Fruit fly (Drosophila melanogaster) whole organism, embryonic: ENCODE data around the gene Lgr1.

Source experiments
- Ada2b ChIP-seq: fragments of 200-800 bp; sonication (Bioruptor generic); IDR thresholded peaks from 2 replicates; pipeline ENCODE4 v1.3.6; 2022; ENCODE audit warnings: missing biosample characterization, missing genetic modification characterization
- Atf6 ChIP-seq: fragments of 200-800 bp; sonication (Bioruptor generic); IDR thresholded peaks from 2 replicates; pipeline ENCODE4 v1.3.6; 2022; ENCODE audit warnings: missing biosample characterization, missing genetic modification characterization
- Awh ChIP-seq: fragments of 200-800 bp; sonication (Bioruptor generic); IDR thresholded peaks from 2 replicates; pipeline ENCODE4, ENCODE4 v1.3.6; 2022; ENCODE audit warnings: missing biosample characterization, missing genetic modification characterization
- C15 ChIP-seq: fragments of 200-800 bp; sonication (Bioruptor generic); IDR thresholded peaks from 3 replicates; pipeline ENCODE4 v1.3.6; 2022; ENCODE audit warnings: missing biosample characterization, missing genetic modification characterization
- CG11695 ChIP-seq: fragments of 200-800 bp; sonication (Bioruptor generic); IDR thresholded peaks from 3 replicates; pipeline ENCODE4 v1.3.6; 2022; ENCODE audit warnings: missing biosample characterization, missing genetic modification characterization
- CG12744 ChIP-seq: fragments of 200-800 bp; sonication (Bioruptor generic); optimal IDR thresholded peaks from 2 replicates; lab custom pipeline; 2016; ENCODE audit warnings: missing biosample characterization, missing genetic modification characterization
- CG12769 ChIP-seq: fragments of 200-800 bp; sonication (Bioruptor generic); optimal IDR thresholded peaks from 2 replicates; lab custom pipeline; 2019; ENCODE audit warnings: missing biosample characterization, mild to moderate bottlenecking, missing genetic modification characterization, moderate library complexity
- CG14441 ChIP-seq: fragments of 200-800 bp; sonication (Bioruptor generic); IDR thresholded peaks from 2 replicates; pipeline ENCODE4 v1.3.6; 2022; ENCODE audit warnings: missing biosample characterization, missing genetic modification characterization
- CG14965 ChIP-seq: fragments of 200-800 bp; sonication (Bioruptor generic); optimal IDR thresholded peaks from 2 replicates; lab custom pipeline; 2016; ENCODE audit warnings: missing biosample characterization, missing genetic modification characterization, borderline replicate concordance
- CG15011 ChIP-seq: fragments of 200-800 bp; sonication (Bioruptor generic); optimal IDR thresholded peaks from 3 replicates; lab custom pipeline; 2018; ENCODE audit warnings: missing biosample characterization, mild to moderate bottlenecking, missing genetic modification characterization
- CG15479 ChIP-seq: fragments of 200-800 bp; sonication (Bioruptor generic); optimal IDR thresholded peaks from 3 replicates; lab custom pipeline; 2019; ENCODE audit warnings: missing biosample characterization, mild to moderate bottlenecking, missing genetic modification characterization, moderate library complexity
- CG15696 ChIP-seq: fragments of 200-800 bp; sonication (Bioruptor generic); optimal IDR thresholded peaks from 2 replicates; lab custom pipeline; 2019; ENCODE audit warnings: missing biosample characterization, mild to moderate bottlenecking, missing genetic modification characterization, moderate library complexity
- CG17802 ChIP-seq: fragments of 200-800 bp; sonication (Bioruptor generic); optimal IDR thresholded peaks from 2 replicates; lab custom pipeline; 2018; ENCODE audit warnings: missing biosample characterization, mild to moderate bottlenecking, missing genetic modification characterization, moderate library complexity
- CG18476 ChIP-seq: fragments of 200-800 bp; sonication (Bioruptor generic); optimal IDR thresholded peaks from 2 replicates; lab custom pipeline; 2016; ENCODE audit warnings: missing biosample characterization, mild to moderate bottlenecking, missing genetic modification characterization
- CG2129 ChIP-seq: fragments of 200-800 bp; sonication (Bioruptor generic); IDR thresholded peaks from 2 replicates; pipeline ENCODE4 v1.3.6; 2022; ENCODE audit warnings: missing biosample characterization, missing genetic modification characterization; ENCODE audit not compliant: partially characterized antibody
- CG31365 ChIP-seq: fragments of 200-800 bp; sonication (Bioruptor generic); optimal IDR thresholded peaks from 2 replicates; lab custom pipeline; 2018; ENCODE audit warnings: missing biosample characterization, mild to moderate bottlenecking, missing genetic modification characterization
- CG3407 ChIP-seq: fragments of 200-800 bp; sonication (Bioruptor generic); optimal IDR thresholded peaks from 2 replicates; lab custom pipeline; 2018; ENCODE audit warnings: missing biosample characterization, mild to moderate bottlenecking, missing genetic modification characterization
- CG34376 ChIP-seq: fragments of 200-800 bp; sonication (Bioruptor generic); optimal IDR thresholded peaks from 2 replicates; lab custom pipeline; 2018; ENCODE audit warnings: missing biosample characterization, mild to moderate bottlenecking, missing genetic modification characterization
- CG3838 ChIP-seq: fragments of 200-800 bp; sonication (Bioruptor generic); optimal IDR thresholded peaks from 3 replicates; lab custom pipeline; 2016; ENCODE audit warnings: missing biosample characterization, missing genetic modification characterization
- CG4404 ChIP-seq: fragments of 200-800 bp; sonication (Bioruptor generic); IDR thresholded peaks from 2 replicates; pipeline ENCODE4 v1.3.6; 2022; ENCODE audit warnings: missing biosample characterization, missing genetic modification characterization
- CG4707 ChIP-seq: fragments of 200-800 bp; sonication (Bioruptor generic); optimal IDR thresholded peaks from 2 replicates; lab custom pipeline; 2018; ENCODE audit warnings: missing biosample characterization, mild to moderate bottlenecking, missing genetic modification characterization, moderate library complexity
- CG6791 ChIP-seq: fragments of 200-800 bp; sonication (Bioruptor generic); IDR thresholded peaks from 3 replicates; pipeline ENCODE4 v1.3.6; 2022; ENCODE audit warnings: missing biosample characterization, missing genetic modification characterization; ENCODE audit not compliant: partially characterized antibody
- CG7271 ChIP-seq: fragments of 200-800 bp; sonication (Bioruptor generic); optimal IDR thresholded peaks from 2 replicates; lab custom pipeline; 2018; ENCODE audit warnings: missing biosample characterization, mild to moderate bottlenecking, missing genetic modification characterization, moderate library complexity
- CG8359 ChIP-seq: fragments of 200-800 bp; sonication (Bioruptor generic); optimal IDR thresholded peaks from 2 replicates; lab custom pipeline; 2017; ENCODE audit warnings: missing biosample characterization, mild to moderate bottlenecking, missing genetic modification characterization, borderline replicate concordance
- CG8924 ChIP-seq: fragments of 200-800 bp; optimal IDR thresholded peaks from 3 replicates; lab custom pipeline; 2019; ENCODE audit warnings: missing biosample characterization, mild to moderate bottlenecking, missing genetic modification characterization, moderate library complexity
- CG9932 ChIP-seq: fragments of 200-800 bp; sonication (Bioruptor generic); IDR thresholded peaks from 2 replicates; pipeline ENCODE4 v1.3.6; 2022; ENCODE audit warnings: missing biosample characterization, missing genetic modification characterization
- HHEX ChIP-seq: fragments of 200-800 bp; sonication (Bioruptor generic); optimal IDR thresholded peaks from 3 replicates; lab custom pipeline; 2017; ENCODE audit warnings: missing biosample characterization, mild to moderate bottlenecking, missing genetic modification characterization, missing genetic modification reagents
- Hmx ChIP-seq: fragments of 200-800 bp; sonication (Bioruptor generic); optimal IDR thresholded peaks from 2 replicates; lab custom pipeline; 2016; ENCODE audit warnings: missing biosample characterization, missing genetic modification characterization
- Max ChIP-seq: fragments of 200-800 bp; sonication (Bioruptor generic); optimal IDR thresholded peaks from 2 replicates; lab custom pipeline; 2016; ENCODE audit warnings: missing biosample characterization, mild to moderate bottlenecking, missing genetic modification characterization
- NfI ChIP-seq: fragments of 200-800 bp; sonication (Bioruptor generic); optimal IDR thresholded peaks from 3 replicates; lab custom pipeline; 2018; ENCODE audit warnings: missing biosample characterization, mild to moderate bottlenecking, missing genetic modification characterization, moderate library complexity
- YL-1 ChIP-seq: fragments of 200-800 bp; sonication (Bioruptor generic); optimal IDR thresholded peaks from 3 replicates; lab custom pipeline; 2017; ENCODE audit warnings: missing biosample characterization, mild to moderate bottlenecking, missing genetic modification characterization
- abd-A ChIP-seq: fragments of 200-800 bp; sonication (Bioruptor generic); optimal IDR thresholded peaks from 3 replicates; lab custom pipeline; 2019; ENCODE audit warnings: missing biosample characterization, mild to moderate bottlenecking, missing genetic modification characterization, moderate library complexity
- bsh ChIP-seq, 2 experiments: fragments of 200-800 bp; sonication (Bioruptor generic); optimal IDR thresholded peaks; 2 replicates each; lab custom pipeline; 2017 to 2018; ENCODE audit warnings: mild to moderate bottlenecking in 2 of 2, missing biosample characterization in 2 of 2, missing genetic modification characterization in 2 of 2, moderate library complexity in 1 of 2
- cato ChIP-seq: fragments of 200-800 bp; sonication (Bioruptor generic); optimal IDR thresholded peaks from 2 replicates; lab custom pipeline; 2016; ENCODE audit warnings: missing biosample characterization, missing genetic modification characterization, borderline replicate concordance
- chn ChIP-seq: fragments of 200-800 bp; sonication (Bioruptor generic); optimal IDR thresholded peaks from 2 replicates; lab custom pipeline; 2016; ENCODE audit warnings: missing biosample characterization, missing genetic modification characterization
- crc ChIP-seq: fragments of 200-800 bp; sonication (Bioruptor generic); optimal IDR thresholded peaks from 2 replicates; lab custom pipeline; 2016; ENCODE audit warnings: missing biosample characterization, missing genetic modification characterization
- dmrt99B ChIP-seq: fragments of 200-800 bp; sonication (Bioruptor generic); optimal IDR thresholded peaks from 2 replicates; lab custom pipeline; 2018; ENCODE audit warnings: missing biosample characterization, mild to moderate bottlenecking, missing genetic modification characterization, moderate library complexity
- en ChIP-seq: fragments of 200-800 bp; sonication (Bioruptor generic); optimal IDR thresholded peaks from 2 replicates; lab custom pipeline; 2016; ENCODE audit warnings: missing biosample characterization, missing genetic modification characterization
- eyg ChIP-seq: fragments of 200-800 bp; sonication (Bioruptor generic); optimal IDR thresholded peaks from 3 replicates; lab custom pipeline; 2016; ENCODE audit warnings: missing biosample characterization, missing genetic modification characterization
- fru ChIP-seq: fragments of >200 bp; optimal IDR thresholded peaks from 2 replicates; lab custom pipeline; 2017
- ftz-f1 ChIP-seq: fragments of 200-800 bp; sonication (Bioruptor generic); optimal IDR thresholded peaks from 2 replicates; lab custom pipeline; 2016; ENCODE audit warnings: missing biosample characterization, missing genetic modification characterization
- ken ChIP-seq: fragments of 200-800 bp; sonication (Bioruptor generic); IDR thresholded peaks from 3 replicates; pipeline ENCODE4 v1.3.6; 2022; ENCODE audit warnings: missing biosample characterization, missing genetic modification characterization
- nom ChIP-seq: fragments of 200-800 bp; sonication (Bioruptor generic); optimal IDR thresholded peaks from 2 replicates; lab custom pipeline; 2017; ENCODE audit warnings: missing biosample characterization, missing genetic modification characterization, mild to moderate bottlenecking, moderate library complexity, missing genetic modification reagents
- pb ChIP-seq: fragments of 200-800 bp; sonication (Bioruptor generic); optimal IDR thresholded peaks from 3 replicates; lab custom pipeline; 2016; ENCODE audit warnings: missing biosample characterization, missing genetic modification characterization
- pita ChIP-seq: fragments of 200-800 bp; sonication (Bioruptor generic); optimal IDR thresholded peaks from 2 replicates; lab custom pipeline; 2017; ENCODE audit warnings: missing biosample characterization, mild to moderate bottlenecking, missing genetic modification characterization
- pnt ChIP-seq: fragments of 200-800 bp; sonication (Bioruptor generic); optimal IDR thresholded peaks from 3 replicates; lab custom pipeline; 2016; ENCODE audit warnings: missing biosample characterization, missing genetic modification characterization
- seq ChIP-seq: fragments of 200-800 bp; sonication (Bioruptor generic); IDR thresholded peaks from 2 replicates; pipeline ENCODE4 v1.3.6; 2022; ENCODE audit warnings: missing biosample characterization, missing genetic modification characterization
- stc ChIP-seq: fragments of 200-800 bp; sonication (Bioruptor generic); IDR thresholded peaks from 2 replicates; pipeline ENCODE4 v1.3.6; 2022; ENCODE audit warnings: missing biosample characterization, missing genetic modification characterization
- trh ChIP-seq: fragments of 200-800 bp; sonication (Bioruptor generic); optimal IDR thresholded peaks from 2 replicates; lab custom pipeline; 2016; ENCODE audit warnings: missing biosample characterization, missing genetic modification characterization
- unc-4 ChIP-seq: fragments of 200-800 bp; sonication (Bioruptor generic); IDR thresholded peaks from 2 replicates; pipeline ENCODE4 v1.3.6; 2022; ENCODE audit warnings: missing biosample characterization, missing genetic modification characterization; ENCODE audit not compliant: partially characterized antibody
- zfh2 ChIP-seq: fragments of 200-800 bp; sonication (Bioruptor generic); optimal IDR thresholded peaks from 2 replicates; lab custom pipeline; 2016; ENCODE audit warnings: missing biosample characterization, missing genetic modification characterization

Lgr1 gene

DNA sequence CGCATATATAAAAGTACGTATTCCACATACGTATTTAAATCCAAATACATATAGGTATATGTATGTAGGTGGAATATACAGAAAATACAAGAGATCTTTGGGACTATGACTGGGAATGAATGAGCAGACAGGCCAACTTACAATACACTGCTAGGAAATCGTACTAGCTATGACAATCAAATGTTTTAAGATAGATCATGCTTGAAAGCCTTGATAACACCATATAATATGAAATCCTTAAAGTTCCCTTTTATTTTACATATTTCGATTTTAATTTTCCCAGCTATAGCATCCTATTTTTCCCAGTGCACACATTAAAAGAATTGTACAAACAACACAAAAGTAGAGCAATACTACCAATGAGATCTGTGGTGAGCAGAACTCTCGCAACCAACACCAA, 55.8 kb downstream of the Lgr1 start (continued):
- peak; percentile 23 for TF ChIP-seq CG3838
- TF ChIP-seq CG6791 = no peak
- TF ChIP-seq Max (GFP tag; lab: Kevin White, UChicago) = peak; percentile 35
- peak; percentile 38 for TF ChIP-seq abd-A (tag; lab: Kevin White, UChicago)
- TF ChIP-seq cato (GFP tag; lab: Kevin White, UChicago) = peak; percentile 24
- peak; percentile 78 for TF ChIP-seq CG8924
- TF ChIP-seq CG7271 (tag; lab: Kevin White, UChicago) = no peak
- no peak for TF ChIP-seq CG15479 (GFP tag; lab: Kevin White, UChicago)
- TF ChIP-seq trh = peak; percentile 49
- TF ChIP-seq eyg = peak; percentile 81
- peak; percentile 83 for TF ChIP-seq stc (GFP tag; lab: Robert Waterston, UW)
- TF ChIP-seq dmrt99B (tag; lab: Kevin White, UChicago) = peak; percentile 87
- TF ChIP-seq YL-1 = no peak
- TF ChIP-seq pnt (GFP tag; lab: Kevin White, UChicago) = peak; percentile 83
- peak; percentile 59 for TF ChIP-seq CG31365
- TF ChIP-seq Ada2b (GFP tag; lab: Robert Waterston, UW) = peak; percentile 88
- peak; percentile 60 for TF ChIP-seq chn (GFP tag; lab: Kevin White, UChicago)
- TF ChIP-seq CG14965 = no peak
- TF ChIP-seq CG3407 (GFP tag; lab: Kevin White, UChicago) = peak; percentile 61
- TF ChIP-seq CG15011 = peak; percentile 43
- TF ChIP-seq CG14441 (GFP tag; lab: Robert Waterston, UW) = peak; percentile 89
- TF ChIP-seq CG8359 (GFP tag; lab: Kevin White, UChicago) = peak; percentile 8
- TF ChIP-seq CG11695 = peak; percentile 80
- TF ChIP-seq C15 = peak; percentile 47; the same call in 1 of the 3 replicates
- TF ChIP-seq crc (GFP tag; lab: Kevin White, UChicago) = peak; percentile 59
- no peak for TF ChIP-seq CG2129 (GFP tag; lab: Robert Waterston, UW)
- TF ChIP-seq Awh (GFP tag; lab: Robert Waterston, UW) = peak; percentile 85
- no peak for TF ChIP-seq CG17802 (tag; lab: Kevin White, UChicago)
- TF ChIP-seq Atf6 (GFP tag; lab: Robert Waterston, UW) = peak; percentile 84
- peak; percentile 47 for TF ChIP-seq CG4707
- TF ChIP-seq ftz-f1 (GFP tag; lab: Kevin White, UChicago) = no peak
- no peak for TF ChIP-seq fru (lab: Kevin White, UChicago)
- no peak for TF ChIP-seq unc-4 (GFP tag; lab: Robert Waterston, UW)
- TF ChIP-seq NfI (GFP tag; lab: Kevin White, UChicago) = peak; percentile 77
- TF ChIP-seq CG34376 (GFP tag; lab: Kevin White, UChicago) = peak; percentile 41
- peak; percentile 68; the same call in 1 of the 2 replicates for TF ChIP-seq CG4404 (GFP tag; lab: Robert Waterston, UW)
- peak; percentile 62 for TF ChIP-seq HHEX (GFP tag; lab: Kevin White, UChicago)
- TF ChIP-seq seq (GFP tag; lab: Robert Waterston, UW) = peak; percentile 79
- TF ChIP-seq CG9932 (GFP tag; lab: Robert Waterston, UW) = peak; percentile 89
- TF ChIP-seq CG12769 = peak; percentile 85
- TF ChIP-seq nom = no peak
- TF ChIP-seq zfh2 (GFP tag; lab: Kevin White, UChicago) = peak; percentile 73
- TF ChIP-seq Hmx = peak; percentile 45
- TF ChIP-seq CG18476 (GFP tag; lab: Kevin White, UChicago) = peak; percentile 43
- TF ChIP-seq ken = peak; percentile 83
- no peak for TF ChIP-seq pita (GFP tag; lab: Kevin White, UChicago)
- peak in 1 of 2 experiments; percentile 81 for TF ChIP-seq bsh (GFP tag; optimal IDR thresholded peaks at IDR 0.05; lab: Kevin White, UChicago)
- peak; percentile 64 for TF ChIP-seq en
- TF ChIP-seq pb (GFP tag; lab: Kevin White, UChicago) = peak; percentile 72
- TF ChIP-seq CG12744 (GFP tag; lab: Kevin White, UChicago) = peak; percentile 42
- peak; percentile 43 for TF ChIP-seq CG15696 (tag; lab: Kevin White, UChicago)
